Fruit fly (Drosophila melanogaster): ENCODE results near the gene CG15739.

Gene CG15739

DNA sequence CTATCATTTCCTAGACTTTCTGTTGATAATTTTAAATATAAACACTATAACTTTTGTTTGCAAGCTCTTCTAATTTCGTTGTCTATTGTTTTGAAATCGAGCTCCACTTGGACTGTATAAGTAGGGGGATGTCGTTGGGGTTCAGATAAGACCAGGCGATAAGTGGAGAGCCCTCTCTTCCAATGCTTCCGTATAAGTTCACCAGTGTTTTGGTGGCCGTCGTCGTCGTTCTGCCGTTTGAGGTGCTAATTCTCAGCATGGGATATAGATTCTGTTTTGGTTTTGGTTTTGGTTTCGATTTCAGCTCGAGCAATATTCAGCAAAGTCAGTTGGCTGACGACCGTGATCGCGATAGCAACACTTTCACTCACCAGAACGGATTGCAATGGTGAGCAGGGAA is at the start of gene CG15739:
Gene CG15739 (plus strand): TSS at position 204 of the 400 bp plus-strand sequence.
- TF ChIP-seq CG8478 (optimal IDR thresholded peaks at IDR 0.05) (no peak), usp (GFP tag; optimal IDR thresholded peaks at IDR 0.05) (no peak), Dll (optimal IDR thresholded peaks at IDR 0.05) (no peak), psq (optimal IDR thresholded peaks at IDR 0.05) (no peak), pan (optimal IDR thresholded peaks at IDR 0.05) (no peak), EcR (GFP tag; optimal IDR thresholded peaks at IDR 0.05) (no peak)

DNA sequence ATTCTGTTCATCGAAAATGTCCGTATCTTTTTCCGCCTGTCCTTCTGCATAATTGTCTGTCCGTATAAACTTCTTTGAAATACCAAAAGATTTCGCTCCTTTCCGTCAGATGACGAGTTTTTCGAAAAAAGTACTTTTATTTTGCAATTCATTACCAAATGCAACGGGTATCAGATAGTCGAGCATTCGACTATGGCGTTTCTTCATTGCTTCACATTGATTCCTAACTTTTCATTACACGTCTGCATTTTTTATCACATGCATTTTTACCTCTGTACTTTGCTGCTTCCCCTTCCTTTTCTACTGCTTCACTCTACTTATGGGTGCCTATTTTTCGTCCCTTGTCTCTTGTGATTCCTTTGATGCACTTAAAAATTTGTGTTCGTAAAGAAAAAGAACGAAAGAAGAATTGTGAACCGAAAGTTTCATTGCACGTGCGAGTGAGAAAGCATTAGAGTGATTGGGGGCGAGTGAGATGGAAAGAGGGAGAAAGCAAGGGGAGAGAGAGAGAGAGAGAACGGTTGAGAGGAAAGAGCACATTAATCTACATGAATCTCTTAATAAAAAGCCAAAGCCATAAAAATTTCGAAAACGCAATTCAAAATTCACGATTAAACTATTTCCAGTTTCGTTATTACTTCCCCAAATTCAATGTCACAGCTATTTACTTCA is 44.6 kb upstream of the CG15739 start:
- TF ChIP-seq pan (optimal IDR thresholded peaks at IDR 0.05) (no peak), Dll (optimal IDR thresholded peaks at IDR 0.05) (no peak), CG8478 (optimal IDR thresholded peaks at IDR 0.05) (no peak), usp (GFP tag; optimal IDR thresholded peaks at IDR 0.05) (no peak), EcR (GFP tag; optimal IDR thresholded peaks at IDR 0.05) (no peak), psq (optimal IDR thresholded peaks at IDR 0.05) (no peak)

DNA sequence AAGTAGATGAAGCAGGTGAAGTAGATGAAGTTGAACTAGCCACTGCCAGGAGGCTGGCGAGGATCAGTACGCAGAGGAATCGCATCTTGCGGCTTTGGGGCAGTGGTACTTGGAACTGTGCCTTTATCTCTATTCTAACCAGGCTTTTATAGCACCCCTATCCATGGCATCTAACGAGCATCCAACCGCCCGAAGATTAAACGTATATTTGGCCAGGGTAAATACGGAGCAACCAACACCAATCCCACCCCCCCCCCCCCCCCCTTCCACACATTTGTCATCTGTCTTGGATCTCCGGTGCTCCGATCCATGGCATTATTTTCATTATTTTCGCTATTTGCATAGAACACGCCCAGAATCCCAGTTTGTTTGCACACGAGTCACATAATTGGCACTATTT is 35.2 kb upstream of the CG15739 start, which contains the start of gene CG15741:
Gene CG15741 (minus strand): TSS at position 101 of the 400 bp plus-strand sequence.
- TF ChIP-seq pan (optimal IDR thresholded peaks at IDR 0.05) (no peak), usp (GFP tag; optimal IDR thresholded peaks at IDR 0.05) (no peak), CG8478 (optimal IDR thresholded peaks at IDR 0.05) (no peak), psq (optimal IDR thresholded peaks at IDR 0.05) (no peak), EcR (GFP tag; optimal IDR thresholded peaks at IDR 0.05) (no peak), Dll (optimal IDR thresholded peaks at IDR 0.05) (no peak)

dm6 chrX:11839308-11839707 is 33.8 kb upstream of the CG15739 start, which contains the start of gene Cyp28c1:
Gene Cyp28c1 (plus strand): TSS chrX:11839608.
- TF ChIP-seq EcR (GFP tag; optimal IDR thresholded peaks at IDR 0.05), result no peak
- no peak for TF ChIP-seq Dll (optimal IDR thresholded peaks at IDR 0.05)
- TF ChIP-seq psq (optimal IDR thresholded peaks at IDR 0.05), result no peak
- TF ChIP-seq pan (optimal IDR thresholded peaks at IDR 0.05), result no peak
- TF ChIP-seq usp (GFP tag; optimal IDR thresholded peaks at IDR 0.05), result no peak
- TF ChIP-seq CG8478 (optimal IDR thresholded peaks at IDR 0.05), result no peak

- TF ChIP-seq EcR (GFP tag; optimal IDR thresholded peaks at IDR 0.05) (no peak), Dll (optimal IDR thresholded peaks at IDR 0.05) (no peak), usp (GFP tag; optimal IDR thresholded peaks at IDR 0.05) (no peak)
Observed at dm6 chrX:11841702-11842378, 31.3 kb upstream of the CG15739 start.

DNA sequence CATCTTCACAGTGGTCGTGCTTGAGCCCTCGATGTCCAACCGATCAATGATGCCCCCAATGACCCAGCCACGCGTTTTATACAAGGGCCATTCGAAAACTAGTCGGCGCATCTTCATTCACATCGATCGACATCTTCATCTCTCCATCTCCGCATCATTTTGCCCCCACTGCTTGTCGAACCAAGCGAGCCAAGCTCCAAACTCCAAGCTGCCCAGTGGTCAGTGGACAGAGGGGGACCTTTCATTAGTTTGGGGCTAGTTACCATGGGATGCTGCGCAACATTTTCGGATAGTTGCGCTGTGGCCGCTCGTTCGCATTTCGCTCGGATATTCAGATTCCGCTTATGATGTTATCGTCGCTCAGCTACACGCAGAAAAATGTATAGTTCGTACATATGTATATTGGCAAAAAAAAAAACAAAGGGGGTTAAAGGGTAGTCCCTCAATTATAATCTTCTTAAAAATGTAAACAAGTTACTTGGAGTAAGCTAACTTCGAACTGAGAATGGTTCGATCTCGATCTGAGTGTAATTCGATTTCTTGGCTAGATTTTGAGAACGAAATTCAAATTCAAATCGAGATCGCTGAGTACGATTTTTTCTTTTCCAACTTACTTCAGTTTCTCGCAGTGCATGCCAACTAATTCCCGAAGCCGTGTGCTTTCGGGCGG is 26.9 kb upstream of the CG15739 start, which contains the start of gene CG15740:
Gene CG15740 (minus strand): TSS at position 51 of the 670 bp plus-strand sequence.
- TF ChIP-seq usp (GFP tag; optimal IDR thresholded peaks at IDR 0.05) (no peak), pan (optimal IDR thresholded peaks at IDR 0.05) (no peak), psq (optimal IDR thresholded peaks at IDR 0.05) (no peak), Dll (optimal IDR thresholded peaks at IDR 0.05) (no peak), EcR (GFP tag; optimal IDR thresholded peaks at IDR 0.05) (no peak), CG8478 (optimal IDR thresholded peaks at IDR 0.05) (no peak)

dm6 chrX:11848507-11849264 is 24.4 kb upstream of the CG15739 start:
- no peak for TF ChIP-seq Dll (optimal IDR thresholded peaks at IDR 0.05)

DNA sequence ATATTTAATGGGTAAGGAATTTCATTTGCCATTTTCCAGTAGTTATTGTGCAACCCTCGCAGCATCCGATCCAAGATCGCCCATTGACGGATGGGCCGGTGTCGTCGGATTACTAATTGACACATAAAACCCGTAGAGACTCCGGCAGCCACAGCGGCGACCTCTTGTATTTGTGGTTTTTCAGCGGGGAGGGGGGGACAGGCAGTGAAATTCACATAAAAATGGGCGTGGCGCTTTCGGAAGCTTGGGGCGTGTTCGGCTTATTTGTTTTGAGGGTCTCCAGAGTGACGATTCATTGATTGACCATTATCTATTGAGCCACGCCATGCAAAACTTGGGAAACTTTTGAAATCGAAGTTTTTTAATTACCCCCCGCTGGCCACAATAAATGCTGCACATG is 23.9 kb upstream of the CG15739 start:
- TF ChIP-seq CG8478 (optimal IDR thresholded peaks at IDR 0.05) (no peak), Dll (optimal IDR thresholded peaks at IDR 0.05) (no peak), EcR (GFP tag; optimal IDR thresholded peaks at IDR 0.05) (no peak), usp (GFP tag; optimal IDR thresholded peaks at IDR 0.05) (no peak), psq (optimal IDR thresholded peaks at IDR 0.05) (no peak), pan (optimal IDR thresholded peaks at IDR 0.05) (no peak)

DNA sequence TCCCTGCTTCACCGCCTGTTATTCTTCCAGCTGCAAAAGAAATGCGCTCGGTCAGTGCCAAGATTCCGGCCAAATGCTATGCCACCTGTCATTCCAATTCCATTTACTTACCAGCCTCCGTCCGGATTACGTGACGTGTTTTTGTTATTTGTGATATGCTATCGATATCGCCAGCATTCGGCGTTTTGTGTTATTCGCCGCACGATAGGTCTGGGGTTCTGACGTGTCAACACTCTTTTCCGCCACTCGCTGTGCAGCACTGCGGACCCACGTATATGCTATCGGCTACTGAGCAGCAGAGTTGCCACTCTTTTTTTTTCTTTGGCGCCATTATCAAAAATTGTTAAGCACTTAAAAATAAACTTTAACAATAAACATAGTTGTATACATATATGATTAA is 20.8 kb upstream of the CG15739 start, which contains the start of gene p24-1:
Gene p24-1 (minus strand): TSS at position 221 of the 400 bp plus-strand sequence.
- no peak for TF ChIP-seq pan (optimal IDR thresholded peaks at IDR 0.05)
- TF ChIP-seq usp (GFP tag; optimal IDR thresholded peaks at IDR 0.05), result no peak
- TF ChIP-seq Dll (optimal IDR thresholded peaks at IDR 0.05), result no peak
- TF ChIP-seq CG8478 (optimal IDR thresholded peaks at IDR 0.05), result no peak
- TF ChIP-seq EcR (GFP tag; optimal IDR thresholded peaks at IDR 0.05), result no peak

DNA sequence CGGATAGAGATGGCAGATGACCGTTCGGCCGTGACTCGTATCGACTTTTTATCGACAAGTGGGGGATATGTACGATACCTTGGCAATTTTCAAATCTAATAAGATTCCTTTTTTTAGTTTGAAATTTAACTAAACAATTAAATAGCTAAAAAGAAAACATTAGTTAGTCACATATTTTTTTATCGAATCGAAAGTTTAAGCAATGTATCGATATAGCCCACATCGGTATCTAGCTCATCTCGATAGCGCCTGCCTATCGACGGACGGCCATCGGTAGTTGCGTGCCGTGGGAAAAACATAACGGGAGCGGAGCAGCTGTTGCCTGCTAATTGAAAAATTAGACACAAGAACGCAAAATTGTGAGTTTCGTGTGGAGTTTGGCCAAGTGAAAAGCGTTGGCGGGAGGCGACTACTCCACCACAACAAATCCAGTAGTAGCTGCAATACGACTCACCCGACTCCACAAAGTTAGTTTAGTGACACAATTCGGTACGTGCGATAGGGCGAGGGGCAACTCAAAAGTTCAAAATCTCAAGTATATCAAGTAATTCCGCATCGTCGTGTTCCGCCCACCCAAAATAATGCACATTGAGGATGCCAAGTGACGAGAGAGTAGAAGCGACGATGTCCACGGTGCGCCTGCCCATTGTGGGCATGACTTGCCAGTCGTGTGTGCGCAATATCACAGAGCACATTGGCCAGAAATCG is 18.2 kb upstream of the CG15739 start, which contains the start of the genes CG10347 and ATP7:
Gene CG10347 (minus strand): TSS at position 174 of the 708 bp plus-strand sequence.
Gene ATP7 (plus strand): TSS at position 265 of the 708 bp plus-strand sequence.
- TF ChIP-seq EcR (GFP tag; optimal IDR thresholded peaks at IDR 0.05) (no peak), CG8478 (optimal IDR thresholded peaks at IDR 0.05) (no peak), Dll (optimal IDR thresholded peaks at IDR 0.05) (no peak), usp (GFP tag; optimal IDR thresholded peaks at IDR 0.05) (no peak), pan (optimal IDR thresholded peaks at IDR 0.05) (no peak), psq (optimal IDR thresholded peaks at IDR 0.05) (no peak)

dm6 chrX:11855950-11856349 is 17.2 kb upstream of the CG15739 start:
- TF ChIP-seq CG8478 (optimal IDR thresholded peaks at IDR 0.05), result no peak
- no peak for TF ChIP-seq pan (optimal IDR thresholded peaks at IDR 0.05)
- no peak for TF ChIP-seq psq (optimal IDR thresholded peaks at IDR 0.05)
- no peak for TF ChIP-seq Dll (optimal IDR thresholded peaks at IDR 0.05)
- no peak for TF ChIP-seq usp (GFP tag; optimal IDR thresholded peaks at IDR 0.05)
- no peak for TF ChIP-seq EcR (GFP tag; optimal IDR thresholded peaks at IDR 0.05)
